Fruit fly (Drosophila melanogaster): ENCODE data around the gene ctp.
A peak's percentile ranks its signal among the peaks of the same experiment; 100 is the strongest.

The ctp gene

DNA sequence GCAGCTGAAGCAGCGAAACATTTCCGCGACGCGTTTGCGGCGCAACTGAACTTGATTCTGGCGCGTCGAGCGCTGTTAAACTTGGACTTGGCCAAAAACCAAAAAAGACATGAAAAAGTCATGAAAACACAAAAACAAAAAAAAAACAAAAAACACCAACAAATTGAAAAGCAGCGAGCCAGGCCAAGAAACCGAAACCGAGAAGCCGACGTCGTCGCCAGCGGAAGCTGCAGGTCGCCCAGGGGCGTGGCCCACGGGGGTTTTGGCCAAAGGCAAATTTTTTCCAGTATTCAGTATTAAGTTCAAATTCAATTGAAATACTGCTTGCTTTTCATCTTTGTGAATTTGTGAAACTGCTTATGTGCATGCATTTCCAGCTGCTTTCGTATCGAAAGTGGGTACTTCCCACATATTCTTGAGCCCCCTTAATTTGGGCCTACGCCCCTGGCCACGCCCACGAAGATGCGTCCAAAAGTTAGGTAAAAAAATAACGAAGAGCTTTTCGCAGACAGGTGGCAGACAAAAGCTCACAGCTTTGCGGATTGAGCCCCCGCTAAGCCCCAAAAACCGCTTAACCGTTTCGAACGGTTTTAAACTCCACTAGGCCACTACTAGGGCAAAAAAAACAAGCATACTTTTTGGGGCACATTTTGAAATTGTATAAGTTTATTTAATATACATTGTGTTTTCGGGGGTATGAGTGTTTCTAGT lies 20.8 kb upstream of the ctp start, which contains the start of gene CG3009 (continued):
- TF ChIP-seq Camta (GFP tag; optimal IDR thresholded peaks at IDR 0.05) (peak; percentile 97), CG11695 (GFP tag; IDR thresholded peaks at IDR 0.05) (peak; percentile 98), CG7786 (GFP tag; optimal IDR thresholded peaks at IDR 0.05) (peak; percentile 98), dysf (GFP tag; IDR thresholded peaks at IDR 0.05) (peak; percentile 99), slbo (GFP tag; IDR thresholded peaks at IDR 0.05) (peak; percentile 99), CG9797 (GFP tag; optimal IDR thresholded peaks at IDR 0.05) (peak; percentile 50), TFAM (GFP tag; optimal IDR thresholded peaks at IDR 0.05) (peak; percentile 73), klu (GFP tag; IDR thresholded peaks at IDR 0.05) (peak; percentile 98), fru (optimal IDR thresholded peaks at IDR 0.05) (no peak), HmgD (GFP tag; optimal IDR thresholded peaks at IDR 0.05) (peak; percentile 98), CTCF (GFP tag; optimal IDR thresholded peaks at IDR 0.05) (peak; percentile 78), CG4617 (GFP tag; optimal IDR thresholded peaks at IDR 0.05; ENCODE audit: borderline replicate concordance) (peak; percentile 96), CG42726 (GFP tag; IDR thresholded peaks at IDR 0.05; ENCODE audit: partially characterized antibody) (peak; percentile 60), ab (GFP tag; optimal IDR thresholded peaks at IDR 0.05) (peak; percentile 87), CG34422 (GFP tag; IDR thresholded peaks at IDR 0.05) (peak; percentile 98), Poxn (GFP tag; IDR thresholded peaks at IDR 0.05) (peak; percentile 95), unpg (GFP tag; optimal IDR thresholded peaks at IDR 0.05) (peak; percentile 97), CG31224 (GFP tag; IDR thresholded peaks at IDR 0.05) (peak; percentile 95), CG6791 (GFP tag; IDR thresholded peaks at IDR 0.05; ENCODE audit: partially characterized antibody) (no peak), CG13424 (tag; optimal IDR thresholded peaks at IDR 0.05) (peak; percentile 98), CG9437 (GFP tag; optimal IDR thresholded peaks at IDR 0.05) (peak; percentile 88), CG4328 (GFP tag; optimal IDR thresholded peaks at IDR 0.05) (peak; percentile 98), ken (GFP tag; IDR thresholded peaks at IDR 0.05) (peak; percentile 96), slou (GFP tag; optimal IDR thresholded peaks at IDR 0.05) (peak; percentile 94), pnt (GFP tag; optimal IDR thresholded peaks at IDR 0.05) (peak; percentile 97), crol (GFP tag; IDR thresholded peaks at IDR 0.05) (peak; percentile 70), CG16863 (GFP tag; optimal IDR thresholded peaks at IDR 0.05) (peak; percentile 97), CG30431 (GFP tag; optimal IDR thresholded peaks at IDR 0.05) (peak; percentile 93), CG9817 (tag; optimal IDR thresholded peaks at IDR 0.05) (peak; percentile 97), maf-S (GFP tag; optimal IDR thresholded peaks at IDR 0.05) (peak; percentile 97), CG2875 (GFP tag; optimal IDR thresholded peaks at IDR 0.05) (peak; percentile 95), Six4 (GFP tag; optimal IDR thresholded peaks at IDR 0.05) (peak; percentile 95), fu2 (GFP tag; optimal IDR thresholded peaks at IDR 0.05) (peak; percentile 98), CG10654 (GFP tag; optimal IDR thresholded peaks at IDR 0.05) (peak; percentile 96), cato (GFP tag; optimal IDR thresholded peaks at IDR 0.05; ENCODE audit: borderline replicate concordance) (peak; percentile 93), Taf1 (GFP tag; IDR thresholded peaks at IDR 0.05) (peak; percentile 95), ci (GFP tag; IDR thresholded peaks at IDR 0.05) (peak; percentile 98), Hr3 (GFP tag; optimal IDR thresholded peaks at IDR 0.05) (peak; percentile 96), mirr (GFP tag; optimal IDR thresholded peaks at IDR 0.05) (peak; percentile 97), CG15479 (GFP tag; optimal IDR thresholded peaks at IDR 0.05) (no peak), kah (GFP tag; optimal IDR thresholded peaks at IDR 0.05) (peak; percentile 94), PHDP (tag; optimal IDR thresholded peaks at IDR 0.05) (peak; percentile 98), CG8944 (GFP tag; optimal IDR thresholded peaks at IDR 0.05) (peak; percentile 98), CG8478 (optimal IDR thresholded peaks at IDR 0.05) (no peak), cad (GFP tag; optimal IDR thresholded peaks at IDR 0.05) (no peak), kni (GFP tag; optimal IDR thresholded peaks at IDR 0.05) (peak; percentile 87), CG33213 (GFP tag; optimal IDR thresholded peaks at IDR 0.05) (peak; percentile 96), gt (GFP tag; IDR thresholded peaks at IDR 0.05) (peak; percentile 92), Hr39 (optimal IDR thresholded peaks at IDR 0.05) (no peak), hbn (GFP tag; IDR thresholded peaks at IDR 0.05; ENCODE audit: partially characterized antibody) (no peak), sd (tag; optimal IDR thresholded peaks at IDR 0.05) (peak; percentile 90), CG18476 (GFP tag; optimal IDR thresholded peaks at IDR 0.05) (peak; percentile 93)
